Fruit fly (Drosophila melanogaster) whole organism, prepupa: ENCODE measurements around the gene aln.

Experiments
- CG10669 ChIP-seq: fragments of 200-800 bp; sonication (Bioruptor generic); optimal IDR thresholded peaks from 3 replicates; lab custom pipeline; 2018; ENCODE audit warnings: missing biosample characterization, mild to moderate bottlenecking, missing genetic modification characterization, moderate library complexity
- CG11294 ChIP-seq: fragments of 200-800 bp; sonication (Bioruptor generic); IDR thresholded peaks from 2 replicates; pipeline ENCODE4 v1.3.6; 2022; ENCODE audit warnings: missing biosample characterization, missing genetic modification characterization
- CG11762 ChIP-seq: fragments of 200-800 bp; sonication (Bioruptor generic); optimal IDR thresholded peaks from 3 replicates; lab custom pipeline; 2016; ENCODE audit warnings: missing biosample characterization, missing genetic modification characterization; ENCODE audit not compliant: insufficient read depth
- CG11902 ChIP-seq: fragments of 200-800 bp; sonication (Bioruptor generic); optimal IDR thresholded peaks from 3 replicates; lab custom pipeline; 2016; ENCODE audit warnings: missing biosample characterization, missing genetic modification characterization
- CG15336 ChIP-seq: fragments of 200-800 bp; sonication (Bioruptor generic); IDR thresholded peaks from 2 replicates; pipeline ENCODE4 v1.3.6; 2022; ENCODE audit warnings: missing biosample characterization, missing genetic modification characterization
- CG1621 ChIP-seq: fragments of 200-800 bp; sonication (Bioruptor generic); optimal IDR thresholded peaks from 3 replicates; lab custom pipeline; 2018; ENCODE audit warnings: missing biosample characterization, mild to moderate bottlenecking, missing genetic modification characterization
- CG16779 ChIP-seq: fragments of 200-800 bp; sonication (Bioruptor generic); optimal IDR thresholded peaks from 3 replicates; lab custom pipeline; 2017; ENCODE audit warnings: missing biosample characterization, mild to moderate bottlenecking, missing genetic modification characterization
- CG31627 ChIP-seq: fragments of 200-800 bp; sonication (Bioruptor generic); optimal IDR thresholded peaks from 3 replicates; lab custom pipeline; 2016; ENCODE audit warnings: missing biosample characterization, missing genetic modification characterization
- CG32006 ChIP-seq: fragments of 200-800 bp; sonication (Bioruptor generic); optimal IDR thresholded peaks from 3 replicates; lab custom pipeline; 2017; ENCODE audit warnings: missing biosample characterization, mild to moderate bottlenecking, missing genetic modification characterization
- CG34406 ChIP-seq: fragments of 200-800 bp; sonication (Bioruptor generic); optimal IDR thresholded peaks from 3 replicates; lab custom pipeline; 2016; ENCODE audit warnings: missing biosample characterization, missing genetic modification characterization
- CG3919 ChIP-seq: fragments of 200-800 bp; sonication (Bioruptor generic); optimal IDR thresholded peaks from 3 replicates; lab custom pipeline; 2016; ENCODE audit warnings: missing biosample characterization, missing genetic modification characterization
- CG4318 ChIP-seq: fragments of 200-800 bp; sonication (Bioruptor generic); optimal IDR thresholded peaks from 3 replicates; lab custom pipeline; 2017; ENCODE audit warnings: missing biosample characterization, mild to moderate bottlenecking, missing genetic modification characterization
- CG6163 ChIP-seq: fragments of 200-800 bp; sonication (Bioruptor generic); IDR thresholded peaks from 3 replicates; pipeline ENCODE4 v1.3.6; 2022; ENCODE audit warnings: missing biosample characterization, missing genetic modification characterization
- CG6276 ChIP-seq: fragments of 200-800 bp; sonication (Bioruptor generic); optimal IDR thresholded peaks from 2 replicates; lab custom pipeline; 2017; ENCODE audit warnings: missing biosample characterization, mild to moderate bottlenecking, missing genetic modification characterization
- CG6792 ChIP-seq: fragments of 200-800 bp; sonication (Bioruptor generic); optimal IDR thresholded peaks from 3 replicates; lab custom pipeline; 2016; ENCODE audit warnings: missing biosample characterization, missing genetic modification characterization
- CG6808 ChIP-seq: fragments of 200-800 bp; sonication (Bioruptor generic); optimal IDR thresholded peaks from 3 replicates; lab custom pipeline; 2017; ENCODE audit warnings: missing biosample characterization, missing genetic modification characterization, mild to moderate bottlenecking, moderate library complexity, missing genetic modification reagents
- CG6854 ChIP-seq: fragments of 200-800 bp; sonication (Bioruptor generic); optimal IDR thresholded peaks from 2 replicates; lab custom pipeline; 2017; ENCODE audit warnings: missing biosample characterization, mild to moderate bottlenecking, missing genetic modification characterization
- CG7368 ChIP-seq: fragments of 200-800 bp; sonication (Bioruptor generic); optimal IDR thresholded peaks from 3 replicates; lab custom pipeline; 2016; ENCODE audit warnings: missing biosample characterization, missing genetic modification characterization
- CG8119 ChIP-seq: fragments of 200-800 bp; sonication (Bioruptor generic); IDR thresholded peaks from 3 replicates; pipeline ENCODE4 v1.3.6; 2022; ENCODE audit warnings: missing biosample characterization, missing genetic modification characterization
- CG8319 ChIP-seq: fragments of 200-800 bp; sonication (Bioruptor generic); optimal IDR thresholded peaks from 3 replicates; lab custom pipeline; 2016; ENCODE audit warnings: missing biosample characterization, missing genetic modification characterization
- CG8632 ChIP-seq: fragments of 200-800 bp; sonication (Bioruptor generic); optimal IDR thresholded peaks from 3 replicates; lab custom pipeline; 2016; ENCODE audit warnings: missing biosample characterization, missing genetic modification characterization
- CG9139 ChIP-seq: fragments of 200-800 bp; sonication (Bioruptor generic); optimal IDR thresholded peaks from 3 replicates; lab custom pipeline; 2017; ENCODE audit warnings: missing biosample characterization, mild to moderate bottlenecking, missing genetic modification characterization
- Eip75B ChIP-seq: fragments of 200-800 bp; sonication (Bioruptor generic); optimal IDR thresholded peaks from 3 replicates; lab custom pipeline; 2016; ENCODE audit warnings: missing biosample characterization, missing genetic modification characterization
- Eip78C ChIP-seq: fragments of 200-800 bp; sonication (Bioruptor generic); peaks from one replicate; lab custom pipeline; 2016; ENCODE audit warnings: missing biosample characterization, missing genetic modification characterization
- Eip93F ChIP-seq: fragments of 200-800 bp; sonication (Bioruptor generic); optimal IDR thresholded peaks from 2 replicates; lab custom pipeline; 2016; ENCODE audit warnings: missing biosample characterization, mild to moderate bottlenecking, missing genetic modification characterization
- Ets96B ChIP-seq: fragments of 200-800 bp; optimal IDR thresholded peaks from 2 replicates; lab custom pipeline; 2019; ENCODE audit warnings: missing biosample characterization, mild to moderate bottlenecking, missing genetic modification characterization, moderate library complexity
- Hr38 ChIP-seq: sonication (Bioruptor generic); optimal IDR thresholded peaks from 2 replicates; lab custom pipeline; 2016; ENCODE audit warnings: missing biosample characterization, missing genetic modification characterization
- Hr39 ChIP-seq: fragments of 200-800 bp; sonication (Bioruptor generic); optimal IDR thresholded peaks from 2 replicates; lab custom pipeline; 2016; ENCODE audit warnings: missing biosample characterization, missing genetic modification characterization
- Hr4 ChIP-seq: fragments of 200-800 bp; sonication (Bioruptor generic); optimal IDR thresholded peaks from 3 replicates; lab custom pipeline; 2016; ENCODE audit warnings: missing biosample characterization, missing genetic modification characterization
- Lpt ChIP-seq: fragments of 200-800 bp; sonication (Bioruptor generic); optimal IDR thresholded peaks from 3 replicates; lab custom pipeline; 2016; ENCODE audit warnings: missing biosample characterization, missing genetic modification characterization
- Met ChIP-seq: fragments of 200-800 bp; sonication (Bioruptor generic); optimal IDR thresholded peaks from 3 replicates; lab custom pipeline; 2016; ENCODE audit warnings: missing biosample characterization, missing genetic modification characterization
- OdsH ChIP-seq: fragments of 200-800 bp; sonication (Bioruptor generic); optimal IDR thresholded peaks from 3 replicates; lab custom pipeline; 2016; ENCODE audit warnings: missing biosample characterization, missing genetic modification characterization
- Smox ChIP-seq: fragments of 200-800 bp; sonication (Bioruptor generic); optimal IDR thresholded peaks from 3 replicates; lab custom pipeline; 2016; ENCODE audit warnings: missing biosample characterization, missing genetic modification characterization
- Sox14 ChIP-seq: fragments of 200-800 bp; sonication (Bioruptor generic); optimal IDR thresholded peaks from 3 replicates; lab custom pipeline; 2016; ENCODE audit warnings: missing biosample characterization, missing genetic modification characterization
- Sox15 ChIP-seq: fragments of 200-800 bp; sonication (Bioruptor generic); optimal IDR thresholded peaks from 3 replicates; lab custom pipeline; 2016; ENCODE audit warnings: missing biosample characterization, missing genetic modification characterization
- achi ChIP-seq: fragments of 200-800 bp; sonication (Bioruptor generic); optimal IDR thresholded peaks from 3 replicates; lab custom pipeline; 2016; ENCODE audit warnings: missing biosample characterization, missing genetic modification characterization
- dac ChIP-seq: fragments of 200-800 bp; sonication (Bioruptor generic); optimal IDR thresholded peaks from 2 replicates; lab custom pipeline; 2017; ENCODE audit warnings: missing biosample characterization, mild to moderate bottlenecking, missing genetic modification characterization
- dsx ChIP-seq: fragments of 200-800 bp; optimal IDR thresholded peaks from 3 replicates; lab custom pipeline; 2019; ENCODE audit warnings: missing biosample characterization, mild to moderate bottlenecking, missing genetic modification characterization, moderate library complexity; ENCODE audit not compliant: poor library complexity, severe bottlenecking
- eg ChIP-seq: fragments of 200-800 bp; sonication (Bioruptor generic); IDR thresholded peaks from 3 replicates; pipeline ENCODE4 v1.3.6; 2022; ENCODE audit warnings: missing biosample characterization, missing genetic modification characterization
- fd85E ChIP-seq: fragments of 200-800 bp; sonication (Bioruptor generic); optimal IDR thresholded peaks from 3 replicates; lab custom pipeline; 2016; ENCODE audit warnings: missing biosample characterization, missing genetic modification characterization
- fkh ChIP-seq: fragments of 200-800 bp; sonication (Bioruptor generic); optimal IDR thresholded peaks from 3 replicates; lab custom pipeline; 2017; ENCODE audit warnings: missing biosample characterization, mild to moderate bottlenecking, missing genetic modification characterization, moderate library complexity
- pdm3 ChIP-seq: fragments of 200-800 bp; sonication (Bioruptor generic); optimal IDR thresholded peaks from 3 replicates; lab custom pipeline; 2016; ENCODE audit warnings: missing biosample characterization, missing genetic modification characterization
- spab ChIP-seq: fragments of 200-800 bp; sonication (Bioruptor generic); optimal IDR thresholded peaks from 2 replicates; lab custom pipeline; 2017; ENCODE audit warnings: missing biosample characterization, mild to moderate bottlenecking, missing genetic modification characterization, missing genetic modification reagents
- svp ChIP-seq: fragments of 200-800 bp; sonication (Bioruptor generic); peaks from one replicate; lab custom pipeline; 2016; ENCODE audit warnings: missing biosample characterization, missing genetic modification characterization
- topi ChIP-seq: fragments of 200-800 bp; sonication (Bioruptor generic); optimal IDR thresholded peaks from 3 replicates; lab custom pipeline; 2016; ENCODE audit warnings: missing biosample characterization, missing genetic modification characterization
- vri ChIP-seq: fragments of 200-800 bp; sonication (Bioruptor generic); optimal IDR thresholded peaks from 3 replicates; lab custom pipeline; 2016; ENCODE audit warnings: missing biosample characterization, mild to moderate bottlenecking, missing genetic modification characterization

aln gene

dm6 chr3L:1022783-1023182 lies 29.0 kb downstream of the aln start:
- TF ChIP-seq Eip93F (GFP tag; lab: Kevin White, UChicago) (peak; percentile 59), eg (GFP tag; lab: Robert Waterston, UW) (0 out of 3 replicates have a peak, but pooled peaks have one; percentile 41), CG10669 (GFP tag; lab: Kevin White, UChicago) (no peak)

dm6 chr3L:1023728-1024127 lies 29.9 kb downstream of the aln start:
- no peak for TF ChIP-seq dsx (GFP tag; lab: Kevin White, UChicago)
- no peak for TF ChIP-seq Hr38 (GFP tag; lab: Kevin White, UChicago)
- no peak for TF ChIP-seq CG6792
- TF ChIP-seq CG3919 (GFP tag; lab: Kevin White, UChicago), result no peak
- TF ChIP-seq Eip75B (GFP tag; lab: Kevin White, UChicago), result no peak
- no peak for TF ChIP-seq CG6276 (GFP tag; lab: Kevin White, UChicago)
- TF ChIP-seq Smox, result no peak
- no peak for TF ChIP-seq dac (GFP tag; lab: Kevin White, UChicago)
- TF ChIP-seq Ets96B (tag; lab: Kevin White, UChicago), result no peak
- TF ChIP-seq topi (GFP tag; lab: Kevin White, UChicago), result no peak
- no peak for TF ChIP-seq CG6808 (GFP tag; lab: Kevin White, UChicago)

dm6 chr3L:1029610-1030284 lies 36.0 kb downstream of the aln start:
- TF ChIP-seq Lpt (GFP tag; lab: Kevin White, UChicago) (peak; percentile 14), svp (GFP tag; lab: Kevin White, UChicago) (no peak), OdsH (GFP tag; lab: Kevin White, UChicago) (peak; percentile 34), vri (no peak), CG6854 (GFP tag; lab: Kevin White, UChicago) (no peak), Hr4 (peak; percentile 58), CG6276 (GFP tag; lab: Kevin White, UChicago) (peak; percentile 31), CG8632 (GFP tag; lab: Kevin White, UChicago) (no peak), CG16779 (tag; lab: Kevin White, UChicago) (no peak), achi (GFP tag; lab: Kevin White, UChicago) (peak; percentile 50), Met (no peak), CG15336 (peak; percentile 81), CG9139 (no peak), Eip75B (GFP tag; lab: Kevin White, UChicago) (no peak), CG34406 (GFP tag; lab: Kevin White, UChicago) (no peak), dac (GFP tag; lab: Kevin White, UChicago) (peak; percentile 16), CG11762 (no peak), Sox14 (no peak), CG31627 (GFP tag; lab: Kevin White, UChicago) (no peak), Sox15 (GFP tag; lab: Kevin White, UChicago) (no peak), pdm3 (GFP tag; lab: Kevin White, UChicago) (no peak), CG6808 (GFP tag; lab: Kevin White, UChicago) (no peak), CG1621 (tag; lab: Kevin White, UChicago) (no peak), Eip93F (GFP tag; lab: Kevin White, UChicago) (no peak), Hr39 (GFP tag; lab: Kevin White, UChicago) (no peak), CG7368 (GFP tag; lab: Kevin White, UChicago) (no peak), CG11294 (GFP tag; lab: Robert Waterston, UW) (peak; percentile 52; the same call in 1 of the 2 replicates), CG8119 (GFP tag; lab: Robert Waterston, UW) (peak; percentile 65), fkh (GFP tag; lab: Kevin White, UChicago) (no peak), CG6163 (GFP tag; lab: Robert Waterston, UW) (peak; percentile 68; the same call in 2 of the 3 replicates), CG32006 (GFP tag; lab: Kevin White, UChicago) (peak; percentile 73), Hr38 (GFP tag; lab: Kevin White, UChicago) (no peak), Ets96B (tag; lab: Kevin White, UChicago) (no peak), CG8319 (no peak), Eip78C (GFP tag; lab: Kevin White, UChicago) (peak; percentile 66), spab (GFP tag; lab: Kevin White, UChicago) (no peak), CG4318 (peak; percentile 31), CG3919 (GFP tag; lab: Kevin White, UChicago) (peak; percentile 37), CG11902 (no peak), fd85E (GFP tag; lab: Kevin White, UChicago) (no peak), topi (GFP tag; lab: Kevin White, UChicago) (no peak)
